Worm (Caenorhabditis elegans) whole organism, L2 larva: ENCODE data around the gene Y38F1A.4.

Source experiments
- ceh-82 ChIP-seq: fragments of 150-350 bp; optimal IDR thresholded peaks from 2 replicates; lab custom pipeline; 2014; ENCODE audit warnings: missing biosample characterization, missing genetic modification characterization
- crh-2 ChIP-seq: sonication (generic microtip); optimal IDR thresholded peaks from 2 replicates; lab custom pipeline; 2017; ENCODE audit warnings: missing biosample characterization, missing genetic modification characterization
- elt-1 ChIP-seq: fragments of 150-350 bp; optimal IDR thresholded peaks from 2 replicates; lab custom pipeline; 2014; ENCODE audit warnings: missing biosample characterization, missing genetic modification characterization
- nhr-77 ChIP-seq: fragments of 150-350 bp; optimal IDR thresholded peaks from 2 replicates; lab custom pipeline; 2014; ENCODE audit warnings: missing biosample characterization, missing genetic modification characterization
- unc-39 ChIP-seq: fragments of 150-350 bp; optimal IDR thresholded peaks from 2 replicates; lab custom pipeline; 2014; ENCODE audit warnings: missing biosample characterization, missing genetic modification characterization
- zag-1 ChIP-seq: fragments of 150-350 bp; optimal IDR thresholded peaks from 2 replicates; lab custom pipeline; 2014; ENCODE audit warnings: missing biosample characterization, missing genetic modification characterization
- ztf-4 ChIP-seq: fragments of 150-350 bp; optimal IDR thresholded peaks from 2 replicates; lab custom pipeline; 2014; ENCODE audit warnings: missing biosample characterization, missing genetic modification characterization

DNA sequence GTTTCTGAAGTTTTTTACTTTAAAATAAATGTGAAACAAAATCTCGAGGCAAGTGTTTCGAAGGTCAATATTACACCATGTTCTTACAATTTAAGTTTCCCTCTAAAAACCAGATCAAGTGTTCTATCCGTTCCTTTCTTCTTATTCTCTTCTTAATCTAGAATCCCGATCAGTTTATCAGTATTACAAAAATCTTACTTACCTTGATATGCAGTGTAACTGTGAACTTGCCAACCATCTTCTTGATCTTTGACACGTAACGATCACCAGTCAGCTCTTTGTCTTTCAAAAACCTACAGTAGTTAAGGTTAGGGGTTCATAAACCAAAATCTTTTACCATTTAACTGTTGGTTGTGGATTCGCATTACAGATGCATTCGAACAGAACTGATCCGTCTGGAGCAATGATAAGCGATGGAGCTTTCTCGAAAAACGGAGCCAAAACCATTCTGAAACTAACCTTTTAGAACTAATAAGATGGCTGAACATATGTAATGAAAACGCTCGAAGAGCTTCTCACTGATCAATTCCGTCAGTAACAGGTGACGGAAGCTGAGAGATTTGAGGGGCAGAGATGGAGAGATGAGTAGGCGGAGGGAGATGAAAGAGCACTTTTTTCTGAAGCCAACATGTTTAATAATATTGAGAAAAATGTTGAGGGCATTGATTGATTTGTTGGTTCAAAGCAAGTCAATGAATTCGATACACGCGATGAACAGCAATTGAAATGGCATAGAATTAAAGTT is 38.4 kb upstream of the Y38F1A.4 start, which contains the start of gene oig-2:
- TF ChIP-seq unc-39 (tag; lab: Kevin White, UChicago) (no peak), ceh-82 (no peak), zag-1 (tag; lab: Kevin White, UChicago) (no peak), elt-1 (tag; lab: Kevin White, UChicago) (no peak), crh-2 (tag; lab: Kevin White, UChicago) (no peak), nhr-77 (no peak), ztf-4 (tag; lab: Kevin White, UChicago) (no peak)
